Fruit fly (Drosophila melanogaster) whole organism, wandering third instar larva: Measurements from ENCODE around the gene CG4511.

Source experiments
- Abd-B ChIP-seq: fragments of >200 bp; optimal IDR thresholded peaks from 2 replicates; lab custom pipeline; 2017; ENCODE audit warnings: missing biosample characterization, missing genetic modification characterization
- CG32264 ChIP-seq: fragments of 200-800 bp; sonication (Bioruptor generic); optimal IDR thresholded peaks from 2 replicates; lab custom pipeline; 2016; ENCODE audit warnings: missing biosample characterization, missing genetic modification characterization
- Jra ChIP-seq: sonication (Bioruptor generic); optimal IDR thresholded peaks from 2 replicates; lab custom pipeline; 2016; ENCODE audit warnings: missing biosample characterization, missing genetic modification characterization
- Rel ChIP-seq, 2 experiments: fragments of 200-800 bp; sonication (Bioruptor generic) in 1 of 2; optimal IDR thresholded peaks; 2 replicates in 1 of 2; 3 replicates in 1 of 2; lab custom pipeline; 2016 to 2019; ENCODE audit warnings: mild to moderate bottlenecking in 2 of 2, missing biosample characterization in 2 of 2, missing genetic modification characterization in 2 of 2, moderate library complexity in 1 of 2
- Sp1 ChIP-seq: fragments of 200-800 bp; sonication (Bioruptor generic); optimal IDR thresholded peaks from 3 replicates; lab custom pipeline; 2019; ENCODE audit warnings: missing biosample characterization, mild to moderate bottlenecking, missing genetic modification characterization, moderate library complexity
- pan ChIP-seq: fragments of >200 bp; optimal IDR thresholded peaks from 2 replicates; lab custom pipeline; 2017
- sage ChIP-seq: fragments of 200-800 bp; sonication (Bioruptor generic); optimal IDR thresholded peaks from 2 replicates; lab custom pipeline; 2016; ENCODE audit warnings: missing biosample characterization, mild to moderate bottlenecking, missing genetic modification characterization
- sv ChIP-seq: fragments of 200-800 bp; sonication (Bioruptor generic); optimal IDR thresholded peaks from 3 replicates; lab custom pipeline; 2016; ENCODE audit warnings: missing biosample characterization, missing genetic modification characterization

DNA sequence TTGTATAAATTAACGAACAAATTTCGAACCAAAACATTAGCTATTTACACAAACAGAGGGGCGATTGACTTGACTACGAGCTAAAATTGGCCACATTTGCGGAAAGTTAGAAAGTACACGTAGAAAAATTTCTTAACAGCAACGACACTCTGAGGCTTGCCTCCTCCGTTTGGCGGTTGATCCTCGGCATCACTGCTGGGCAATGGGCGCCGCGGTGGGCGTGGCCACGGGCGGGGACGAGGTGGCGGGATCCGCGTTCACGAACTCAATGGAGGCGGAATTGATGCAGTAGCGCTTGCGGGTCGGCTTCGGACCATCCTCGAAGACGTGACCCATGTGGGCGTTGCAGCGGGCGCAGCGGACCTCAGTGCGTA, 9.1 kb downstream of the CG4511 start:
- no peak for TF ChIP-seq Rel (GFP tag; optimal IDR thresholded peaks at IDR 0.05; lab: Kevin White, UChicago)
- TF ChIP-seq Rel (tag; optimal IDR thresholded peaks at IDR 0.05; lab: Kevin White, UChicago): no peak
- no peak for TF ChIP-seq Abd-B (GFP tag; lab: Kevin White, UChicago)
- no peak for TF ChIP-seq Jra (GFP tag; lab: Kevin White, UChicago)
- no peak for TF ChIP-seq sv (GFP tag; lab: Kevin White, UChicago)
- TF ChIP-seq Sp1 (GFP tag; lab: Kevin White, UChicago): no peak
- TF ChIP-seq sage (GFP tag; lab: Kevin White, UChicago): no peak
- TF ChIP-seq CG32264 (GFP tag; lab: Kevin White, UChicago): no peak
- no peak for TF ChIP-seq pan (lab: Kevin White, UChicago)
